Worm (Caenorhabditis elegans) whole organism, late embryonic: ENCODE measurements around the gene fbxc-55.
"Not testable (repeated sequence)": the region's sequence is repeated elsewhere in the genome, so short reads cannot be mapped to it uniquely, and the experiment has no call there.

Experiments used
- ahr-1 ChIP-seq: sonication (generic microtip); optimal IDR thresholded peaks from 2 replicates; lab custom pipeline; 2016; ENCODE audit warnings: missing genetic modification characterization, missing compliant biosample characterization
- ceh-24 ChIP-seq: sonication (generic microtip); optimal IDR thresholded peaks from 2 replicates; lab custom pipeline; 2016; ENCODE audit warnings: mild to moderate bottlenecking, missing genetic modification characterization, missing compliant biosample characterization
- ceh-34 ChIP-seq: sonication (generic microtip); optimal IDR thresholded peaks from 2 replicates; lab custom pipeline; 2016; ENCODE audit warnings: mild to moderate bottlenecking, missing genetic modification characterization, missing compliant biosample characterization
- ceh-9 ChIP-seq: sonication (generic microtip); optimal IDR thresholded peaks from 2 replicates; lab custom pipeline; 2016; ENCODE audit warnings: mild to moderate bottlenecking, missing genetic modification characterization, inconsistent platforms, missing compliant biosample characterization
- lin-11 ChIP-seq: fragments of 200-800 bp; sonication (Bioruptor generic); optimal IDR thresholded peaks from 2 replicates; lab custom pipeline; 2018; ENCODE audit warnings: mild to moderate bottlenecking, missing genetic modification characterization, missing compliant biosample characterization
- nhr-11 ChIP-seq: fragments of 150-350 bp; optimal IDR thresholded peaks from 2 replicates; lab custom pipeline; 2014; ENCODE audit warnings: missing biosample characterization, missing genetic modification characterization
- pax-1 ChIP-seq: fragments of 150-350 bp; optimal IDR thresholded peaks from 2 replicates; lab custom pipeline; 2014; ENCODE audit warnings: missing biosample characterization, missing genetic modification characterization
- pha-2 ChIP-seq: sonication (generic microtip); optimal IDR thresholded peaks from 2 replicates; lab custom pipeline; 2017; ENCODE audit warnings: mild to moderate bottlenecking, missing genetic modification characterization, missing compliant biosample characterization
- pha-4 ChIP-seq: fragments of 150-350 bp; optimal IDR thresholded peaks from 2 replicates; lab custom pipeline; 2018; ENCODE audit warnings: missing biosample characterization, missing genetic modification reagents, missing genetic modification characterization
- tbx-2 ChIP-seq: sonication (generic microtip); optimal IDR thresholded peaks from 2 replicates; lab custom pipeline; 2016; ENCODE audit warnings: missing genetic modification characterization, missing compliant biosample characterization

DNA sequence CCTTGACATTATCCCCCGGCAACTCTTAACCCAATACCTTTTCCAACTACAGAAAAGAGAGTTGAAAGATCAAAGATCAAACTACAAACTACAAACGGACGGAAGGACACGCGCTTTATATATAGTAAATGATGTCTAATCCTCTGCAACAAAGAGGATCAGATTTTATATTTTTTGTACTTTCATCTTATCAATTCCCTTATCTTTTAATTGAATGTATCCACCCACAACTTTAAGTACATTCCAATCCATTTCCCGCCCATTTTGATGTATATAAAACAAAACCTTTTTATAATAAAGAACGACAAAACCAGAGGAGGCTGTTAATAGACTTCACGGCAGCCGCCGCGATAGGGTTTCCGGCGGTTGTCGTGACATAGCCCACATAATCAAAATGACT lies 7.7 kb upstream of the fbxc-55 start, which contains the start of gene sri-40:
- not testable (repeated sequence) for TF ChIP-seq lin-11 (tag; lab: Kevin White, UChicago); pax-1 (tag; lab: Kevin White, UChicago); nhr-11; pha-4 (tag; lab: Kevin White, UChicago); ceh-24 (tag; lab: Kevin White, UChicago); ahr-1 (tag; lab: Kevin White, UChicago); tbx-2 (tag; lab: Kevin White, UChicago); pha-2 (tag; lab: Kevin White, UChicago); ceh-9 (tag; lab: Kevin White, UChicago); ceh-34
